Fruit fly (Drosophila melanogaster) whole organism, embryonic: Measurements from ENCODE around the gene fwd.

Source experiments
- ATbp ChIP-seq: fragments of 200-800 bp; sonication (Bioruptor generic); optimal IDR thresholded peaks from 2 replicates; lab custom pipeline; 2017; ENCODE audit warnings: missing biosample characterization, mild to moderate bottlenecking, missing genetic modification characterization, missing genetic modification reagents
- CG10147 ChIP-seq: fragments of 200-800 bp; sonication (Bioruptor generic); optimal IDR thresholded peaks from 2 replicates; lab custom pipeline; 2019; ENCODE audit warnings: missing biosample characterization, mild to moderate bottlenecking, missing genetic modification characterization, moderate library complexity
- CG14667 ChIP-seq: fragments of 200-800 bp; sonication (Bioruptor generic); IDR thresholded peaks from 2 replicates; pipeline ENCODE4 v1.3.6; 2022; ENCODE audit warnings: missing biosample characterization, missing genetic modification characterization
- CG14860 ChIP-seq: fragments of 200-800 bp; sonication (Bioruptor generic); IDR thresholded peaks from 3 replicates; pipeline ENCODE4 v1.3.6; 2022; ENCODE audit warnings: missing biosample characterization, missing genetic modification characterization; ENCODE audit not compliant: partially characterized antibody
- CG14965 ChIP-seq: fragments of 200-800 bp; sonication (Bioruptor generic); optimal IDR thresholded peaks from 2 replicates; lab custom pipeline; 2016; ENCODE audit warnings: missing biosample characterization, missing genetic modification characterization, borderline replicate concordance
- CG1792 ChIP-seq: fragments of 200-800 bp; sonication (Bioruptor generic); optimal IDR thresholded peaks from 2 replicates; lab custom pipeline; 2016; ENCODE audit warnings: missing biosample characterization, missing genetic modification characterization
- CG2120 ChIP-seq: fragments of 200-800 bp; sonication (Bioruptor generic); optimal IDR thresholded peaks from 3 replicates; lab custom pipeline; 2016; ENCODE audit warnings: missing biosample characterization, missing genetic modification characterization
- CG2875 ChIP-seq: fragments of 200-800 bp; sonication (Bioruptor generic); optimal IDR thresholded peaks from 2 replicates; lab custom pipeline; 2017; ENCODE audit warnings: missing biosample characterization, mild to moderate bottlenecking, missing genetic modification characterization, missing genetic modification reagents
- CG2889 ChIP-seq: fragments of 200-800 bp; sonication (Bioruptor generic); IDR thresholded peaks from 3 replicates; pipeline ENCODE4 v1.3.6; 2022; ENCODE audit warnings: missing biosample characterization, missing genetic modification characterization
- CG3281 ChIP-seq: fragments of 200-800 bp; sonication (Bioruptor generic); optimal IDR thresholded peaks from 3 replicates; lab custom pipeline; 2017; ENCODE audit warnings: missing biosample characterization, mild to moderate bottlenecking, missing genetic modification characterization
- CG3847 ChIP-seq: fragments of 200-800 bp; sonication (Bioruptor generic); IDR thresholded peaks from 2 replicates; pipeline ENCODE4 v1.3.6; 2022; ENCODE audit warnings: missing biosample characterization, missing genetic modification characterization
- CG4328 ChIP-seq: fragments of 200-800 bp; sonication (Bioruptor generic); optimal IDR thresholded peaks from 3 replicates; lab custom pipeline; 2017; ENCODE audit warnings: missing biosample characterization, missing genetic modification reagents, missing genetic modification characterization
- CG7271 ChIP-seq: fragments of 200-800 bp; sonication (Bioruptor generic); optimal IDR thresholded peaks from 2 replicates; lab custom pipeline; 2018; ENCODE audit warnings: missing biosample characterization, mild to moderate bottlenecking, missing genetic modification characterization, moderate library complexity
- CG7786 ChIP-seq: fragments of 200-800 bp; sonication (Bioruptor generic); optimal IDR thresholded peaks from 2 replicates; lab custom pipeline; 2016; ENCODE audit warnings: missing biosample characterization, missing genetic modification characterization
- CG7839 ChIP-seq: fragments of 200-800 bp; sonication (Bioruptor generic); optimal IDR thresholded peaks from 3 replicates; lab custom pipeline; 2018; ENCODE audit warnings: missing biosample characterization, mild to moderate bottlenecking, missing genetic modification characterization, moderate library complexity
- CG8281 ChIP-seq: fragments of 200-800 bp; sonication (Bioruptor generic); optimal IDR thresholded peaks from 2 replicates; lab custom pipeline; 2018; ENCODE audit warnings: missing biosample characterization, mild to moderate bottlenecking, missing genetic modification characterization, moderate library complexity
- CG8359 ChIP-seq: fragments of 200-800 bp; sonication (Bioruptor generic); optimal IDR thresholded peaks from 2 replicates; lab custom pipeline; 2017; ENCODE audit warnings: missing biosample characterization, mild to moderate bottlenecking, missing genetic modification characterization, borderline replicate concordance
- CG8944 ChIP-seq: fragments of 200-800 bp; sonication (Bioruptor generic); optimal IDR thresholded peaks from 3 replicates; lab custom pipeline; 2016; ENCODE audit warnings: missing biosample characterization, missing genetic modification characterization
- CG9215 ChIP-seq: fragments of 200-800 bp; sonication (Bioruptor generic); IDR thresholded peaks from 2 replicates; pipeline ENCODE4 v1.3.6; 2022; ENCODE audit warnings: missing biosample characterization, missing genetic modification characterization
- Chrac-16 ChIP-seq: fragments of 200-800 bp; sonication (Bioruptor generic); optimal IDR thresholded peaks from 3 replicates; lab custom pipeline; 2016; ENCODE audit warnings: missing biosample characterization, missing genetic modification characterization
- CrebB ChIP-seq: fragments of 200-800 bp; sonication (Bioruptor generic); optimal IDR thresholded peaks from 3 replicates; lab custom pipeline; 2018; ENCODE audit warnings: missing biosample characterization, mild to moderate bottlenecking, missing genetic modification characterization
- Dip3 ChIP-seq: fragments of 200-800 bp; sonication (Bioruptor generic); optimal IDR thresholded peaks from 3 replicates; lab custom pipeline; 2016; ENCODE audit warnings: missing biosample characterization, missing genetic modification characterization
- HLH3B ChIP-seq: fragments of 200-800 bp; sonication (Bioruptor generic); IDR thresholded peaks from 2 replicates; pipeline ENCODE4 v1.3.6; 2022; ENCODE audit warnings: missing biosample characterization, missing genetic modification characterization
- Hr39 ChIP-seq: fragments of >200 bp; optimal IDR thresholded peaks from 2 replicates; lab custom pipeline; 2017
- Hr51 ChIP-seq, 2 experiments: fragments of 200-800 bp; sonication (Bioruptor generic); optimal IDR thresholded peaks; 2 replicates in 1 of 2; 3 replicates in 1 of 2; lab custom pipeline; 2016 to 2018; ENCODE audit warnings: missing biosample characterization in 2 of 2, missing genetic modification characterization in 2 of 2, mild to moderate bottlenecking in 1 of 2, moderate library complexity in 1 of 2
- Med ChIP-seq: fragments of 200-800 bp; sonication (Bioruptor generic); peaks from one replicate; lab custom pipeline; 2016; ENCODE audit warnings: missing biosample characterization, missing genetic modification characterization, mild to moderate bottlenecking, inconsistent platforms, moderate library complexity
- Myb ChIP-seq: fragments of 200-800 bp; sonication (Bioruptor generic); optimal IDR thresholded peaks from 2 replicates; lab custom pipeline; 2016; ENCODE audit warnings: missing biosample characterization, missing genetic modification characterization
- NC2β ChIP-seq: fragments of 200-800 bp; sonication (Bioruptor generic); optimal IDR thresholded peaks from 2 replicates; lab custom pipeline; 2016; ENCODE audit warnings: missing biosample characterization, missing genetic modification characterization
- NFAT ChIP-seq: fragments of 200-800 bp; sonication (Bioruptor generic); IDR thresholded peaks from 2 replicates; pipeline ENCODE4 v1.3.6; 2022; ENCODE audit warnings: missing biosample characterization, missing genetic modification characterization
- Vsx1 ChIP-seq: fragments of 200-800 bp; sonication (Bioruptor generic); optimal IDR thresholded peaks from 2 replicates; lab custom pipeline; 2017; ENCODE audit warnings: missing biosample characterization, mild to moderate bottlenecking, missing genetic modification characterization, missing genetic modification reagents
- az2 ChIP-seq: fragments of 200-800 bp; sonication (Bioruptor generic); optimal IDR thresholded peaks from 3 replicates; lab custom pipeline; 2016; ENCODE audit warnings: missing biosample characterization, missing genetic modification characterization
- chif ChIP-seq, 2 experiments: fragments of 200-800 bp; sonication (Bioruptor generic); optimal IDR thresholded peaks; 3 replicates each; lab custom pipeline; 2016; ENCODE audit warnings: missing biosample characterization in 2 of 2, missing genetic modification characterization in 2 of 2
- croc ChIP-seq: fragments of 200-800 bp; sonication (Bioruptor generic); conservative IDR thresholded peaks from 3 replicates; pipeline ENCODE4 v1.3.6; 2022; ENCODE audit warnings: missing biosample characterization, missing genetic modification characterization
- dmrt99B ChIP-seq: fragments of 200-800 bp; sonication (Bioruptor generic); optimal IDR thresholded peaks from 2 replicates; lab custom pipeline; 2018; ENCODE audit warnings: missing biosample characterization, mild to moderate bottlenecking, missing genetic modification characterization, moderate library complexity
- en ChIP-seq: fragments of 200-800 bp; sonication (Bioruptor generic); optimal IDR thresholded peaks from 2 replicates; lab custom pipeline; 2016; ENCODE audit warnings: missing biosample characterization, missing genetic modification characterization
- esg ChIP-seq: fragments of 200-800 bp; sonication (Bioruptor generic); conservative IDR thresholded peaks from 2 replicates; pipeline ENCODE4 v1.3.6; 2022; ENCODE audit warnings: missing biosample characterization, missing genetic modification characterization
- gcm ChIP-seq: fragments of 200-800 bp; sonication (Bioruptor generic); optimal IDR thresholded peaks from 2 replicates; lab custom pipeline; 2019; ENCODE audit warnings: missing biosample characterization, mild to moderate bottlenecking, missing genetic modification characterization, moderate library complexity
- grau ChIP-seq: fragments of 200-800 bp; optimal IDR thresholded peaks from 3 replicates; lab custom pipeline; 2019; ENCODE audit warnings: missing biosample characterization, mild to moderate bottlenecking, missing genetic modification characterization, moderate library complexity
- gsb-n ChIP-seq: fragments of 200-800 bp; sonication (Bioruptor generic); optimal IDR thresholded peaks from 3 replicates; lab custom pipeline; 2018; ENCODE audit warnings: missing biosample characterization, mild to moderate bottlenecking, missing genetic modification characterization
- ind ChIP-seq: fragments of 200-800 bp; sonication (Bioruptor generic); optimal IDR thresholded peaks from 3 replicates; lab custom pipeline; 2016; ENCODE audit warnings: missing biosample characterization, missing genetic modification characterization
- ken ChIP-seq: fragments of 200-800 bp; sonication (Bioruptor generic); IDR thresholded peaks from 3 replicates; pipeline ENCODE4 v1.3.6; 2022; ENCODE audit warnings: missing biosample characterization, missing genetic modification characterization
- nmo ChIP-seq: fragments of 200-800 bp; sonication (Bioruptor generic); optimal IDR thresholded peaks from 2 replicates; lab custom pipeline; 2018; ENCODE audit warnings: missing biosample characterization, mild to moderate bottlenecking, missing genetic modification characterization, moderate library complexity
- pros ChIP-seq: fragments of 200-800 bp; sonication (Bioruptor generic); optimal IDR thresholded peaks from 3 replicates; lab custom pipeline; 2019; ENCODE audit warnings: missing biosample characterization, mild to moderate bottlenecking, missing genetic modification characterization, moderate library complexity
- psq ChIP-seq: fragments of 200-800 bp; sonication (Bioruptor generic); optimal IDR thresholded peaks from 2 replicates; lab custom pipeline; 2017; ENCODE audit warnings: missing biosample characterization, missing genetic modification characterization
- pzg ChIP-seq: fragments of 200-800 bp; sonication (Bioruptor generic); optimal IDR thresholded peaks from 3 replicates; lab custom pipeline; 2018; ENCODE audit warnings: missing biosample characterization, mild to moderate bottlenecking, missing genetic modification characterization, moderate library complexity
- ro ChIP-seq: fragments of 200-800 bp; sonication (Bioruptor generic); IDR thresholded peaks from 2 replicates; pipeline ENCODE4 v1.3.6; 2022; ENCODE audit warnings: missing biosample characterization, missing genetic modification characterization
- sens-2 ChIP-seq: fragments of 200-800 bp; sonication (Bioruptor generic); IDR thresholded peaks from 2 replicates; pipeline ENCODE4 v1.3.6; 2022; ENCODE audit warnings: missing biosample characterization, missing genetic modification characterization
- slp2 ChIP-seq: fragments of 200-800 bp; sonication (Bioruptor generic); optimal IDR thresholded peaks from 2 replicates; lab custom pipeline; 2016; ENCODE audit warnings: missing biosample characterization, missing genetic modification characterization
- trem ChIP-seq: fragments of 200-800 bp; optimal IDR thresholded peaks from 3 replicates; lab custom pipeline; 2019; ENCODE audit warnings: missing biosample characterization, mild to moderate bottlenecking, missing genetic modification characterization, moderate library complexity
- zfh2 ChIP-seq: fragments of 200-800 bp; sonication (Bioruptor generic); optimal IDR thresholded peaks from 2 replicates; lab custom pipeline; 2016; ENCODE audit warnings: missing biosample characterization, missing genetic modification characterization

The fwd gene

DNA sequence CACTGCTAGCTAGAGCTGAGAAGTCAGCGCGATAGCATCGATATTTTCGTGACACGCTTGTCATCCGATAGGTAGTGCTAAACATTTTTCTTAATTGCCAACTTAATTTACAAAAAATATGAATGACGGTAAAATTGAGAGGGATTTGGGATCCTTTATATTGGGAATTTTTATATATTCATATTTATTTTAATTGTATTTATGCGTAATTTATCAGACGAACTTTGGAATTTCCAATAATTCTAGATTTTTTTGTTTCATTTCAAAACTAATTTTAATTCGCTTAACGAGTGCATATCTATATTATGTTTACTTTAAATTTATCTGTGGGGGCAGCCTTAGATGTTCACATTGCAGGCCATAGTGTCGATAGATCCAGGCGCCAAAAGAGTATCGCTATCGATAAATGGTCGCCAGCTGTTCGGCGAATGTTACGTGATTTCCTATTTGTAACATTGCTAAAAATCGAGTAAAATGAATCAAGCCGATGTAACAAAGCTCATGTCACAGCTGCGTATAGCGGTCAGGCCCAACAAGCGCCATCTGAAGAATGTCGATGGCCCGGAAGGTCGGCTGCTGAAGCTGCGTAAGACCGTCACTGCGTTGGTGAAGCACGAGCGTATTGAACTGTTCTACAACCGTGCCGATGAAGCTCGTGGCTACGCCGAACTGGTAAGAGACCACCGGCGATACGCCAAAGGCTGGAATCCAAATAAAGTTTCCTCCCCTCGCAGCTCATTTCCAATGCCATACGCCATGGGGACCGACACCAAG, 55.1 kb downstream of the fwd start, which contains the start of the genes Tudor-SN and mRpL17 (continued):
- no peak for TF ChIP-seq CG2875 (GFP tag; lab: Kevin White, UChicago)
- peak; percentile 51 for TF ChIP-seq ind
- TF ChIP-seq ken = no peak
- TF ChIP-seq zfh2 (GFP tag; lab: Kevin White, UChicago) = peak; percentile 60
- TF ChIP-seq CG2120 (GFP tag; lab: Kevin White, UChicago) = peak; percentile 59
- TF ChIP-seq slp2 (GFP tag; lab: Kevin White, UChicago) = no peak
- peak; percentile 2 for TF ChIP-seq psq (GFP tag; lab: Kevin White, UChicago)
- TF ChIP-seq CG7271 (tag; lab: Kevin White, UChicago) = no peak
- peak; percentile 63 for TF ChIP-seq nmo
- peak; percentile 23 for TF ChIP-seq CG8944 (GFP tag; lab: Kevin White, UChicago)
- no peak for TF ChIP-seq HLH3B (GFP tag; lab: Robert Waterston, UW)
- TF ChIP-seq Myb (GFP tag; lab: Kevin White, UChicago) = no peak
- TF ChIP-seq esg (GFP tag; lab: Robert Waterston, UW) = no peak
- peak; percentile 97 for TF ChIP-seq CG14860 (GFP tag; lab: Robert Waterston, UW)
- TF ChIP-seq gsb-n (tag; lab: Kevin White, UChicago) = peak; percentile 13
- no peak for TF ChIP-seq CG7786 (GFP tag; lab: Kevin White, UChicago)
- TF ChIP-seq croc (GFP tag; lab: Robert Waterston, UW) = no peak
- peak; percentile 6 for TF ChIP-seq NC2β (GFP tag; lab: Kevin White, UChicago)
- peak; percentile 39 for TF ChIP-seq Dip3 (GFP tag; lab: Kevin White, UChicago)
- TF ChIP-seq Chrac-16 (GFP tag; lab: Kevin White, UChicago) = peak; percentile 40
- TF ChIP-seq CG1792 (GFP tag; lab: Kevin White, UChicago) = peak; percentile 16
- TF ChIP-seq CG4328 = no peak
- peak; percentile 27 for TF ChIP-seq dmrt99B (tag; lab: Kevin White, UChicago)
- TF ChIP-seq Hr39 (lab: Kevin White, UChicago) = no peak
- no peak for TF ChIP-seq sens-2
- no peak for TF ChIP-seq CG14667 (GFP tag; lab: Robert Waterston, UW)
- peak; percentile 46 for TF ChIP-seq grau
- no peak for TF ChIP-seq CG8359 (GFP tag; lab: Kevin White, UChicago)
- no peak for TF ChIP-seq en
- no peak for TF ChIP-seq gcm
- TF ChIP-seq Med (GFP tag; lab: Kevin White, UChicago) = peak; percentile 62
- TF ChIP-seq CG2889 (GFP tag; lab: Robert Waterston, UW) = no peak
- TF ChIP-seq ro (GFP tag; lab: Robert Waterston, UW) = no peak
- TF ChIP-seq Vsx1 = no peak
- TF ChIP-seq CG10147 (GFP tag; lab: Kevin White, UChicago) = peak; percentile 0
- no peak for TF ChIP-seq pros (GFP tag; lab: Kevin White, UChicago)
- no peak for TF ChIP-seq ATbp (GFP tag; lab: Kevin White, UChicago)
- peak; percentile 16 for TF ChIP-seq CG7839 (tag; lab: Kevin White, UChicago)
- peak; percentile 66; the same call in 1 of the 2 replicates for TF ChIP-seq NFAT
- TF ChIP-seq CrebB (tag; lab: Kevin White, UChicago) = no peak
- TF ChIP-seq CG14965 (GFP tag; lab: Kevin White, UChicago) = no peak
- peak; percentile 11 for TF ChIP-seq az2
- peak; percentile 31 for TF ChIP-seq CG3281
- TF ChIP-seq chif (GFP tag; optimal IDR thresholded peaks at IDR 0.05; lab: Kevin White, UChicago) = no peak
- no peak for TF ChIP-seq CG8281 (tag; lab: Kevin White, UChicago)
- TF ChIP-seq Hr51 (GFP tag; optimal IDR thresholded peaks at IDR 0.05; lab: Kevin White, UChicago) = peak in 1 of 2 experiments; percentile 25
- TF ChIP-seq CG3847 (GFP tag; lab: Robert Waterston, UW) = peak; percentile 59
- TF ChIP-seq trem (tag; lab: Kevin White, UChicago) = peak; percentile 98
- TF ChIP-seq CG9215 = peak; percentile 32; the same call in 1 of the 2 replicates
- TF ChIP-seq pzg (GFP tag; lab: Kevin White, UChicago) = peak; percentile 49
